Worm (Caenorhabditis elegans) whole organism, early embryonic: ENCODE data around the gene F44A2.5.

ENCODE experiments used
- B0310.2 ChIP-seq: sonication (generic microtip); optimal IDR thresholded peaks from 2 replicates; lab custom pipeline; 2016; ENCODE audit warnings: mild to moderate bottlenecking, missing genetic modification characterization, missing compliant biosample characterization
- F13C5.2 ChIP-seq: sonication (generic microtip); optimal IDR thresholded peaks from 2 replicates; lab custom pipeline; 2017; ENCODE audit warnings: mild to moderate bottlenecking, missing genetic modification characterization, inconsistent platforms, missing compliant biosample characterization
- aly-1 ChIP-seq: sonication (generic microtip); optimal IDR thresholded peaks from 2 replicates; lab custom pipeline; 2016; ENCODE audit warnings: missing genetic modification characterization, missing compliant biosample characterization
- ama-1 ChIP-seq: fragments of 150-350 bp; optimal IDR thresholded peaks from 2 replicates; lab custom pipeline; 2014
- ceh-13 ChIP-seq: fragments of 200-800 bp; sonication (Bioruptor generic); optimal IDR thresholded peaks from 2 replicates; lab custom pipeline; 2018; ENCODE audit warnings: mild to moderate bottlenecking, missing genetic modification characterization, missing compliant biosample characterization
- ceh-36 ChIP-seq: sonication (generic microtip); optimal IDR thresholded peaks from 2 replicates; lab custom pipeline; 2016; ENCODE audit warnings: missing genetic modification characterization, inconsistent platforms, missing compliant biosample characterization
- ets-7 ChIP-seq: sonication (generic microtip); optimal IDR thresholded peaks from 2 replicates; lab custom pipeline; 2016; ENCODE audit warnings: missing genotype, missing genetic modification characterization, missing compliant biosample characterization
- flt-1 ChIP-seq: fragments of 200-800 bp; sonication (Bioruptor generic); IDR thresholded peaks from 2 replicates; pipeline ENCODE4 v1.3.6; 2022; ENCODE audit warnings: missing genetic modification characterization, missing compliant biosample characterization
- hmbx-1 ChIP-seq: sonication (generic microtip); optimal IDR thresholded peaks from 2 replicates; lab custom pipeline; 2016; ENCODE audit warnings: mild to moderate bottlenecking, missing genetic modification characterization, missing compliant biosample characterization
- hmg-4 ChIP-seq: fragments of 200-800 bp; sonication (Bioruptor generic); optimal IDR thresholded peaks from 2 replicates; lab custom pipeline; 2018; ENCODE audit warnings: mild to moderate bottlenecking, missing genetic modification characterization, missing compliant biosample characterization
- hnd-1 ChIP-seq: sonication (generic microtip); optimal IDR thresholded peaks from 2 replicates; lab custom pipeline; 2016; ENCODE audit warnings: missing genetic modification characterization, missing compliant biosample characterization
- pes-1 ChIP-seq: fragments of 200-800 bp; sonication (Bioruptor generic); IDR thresholded peaks from 2 replicates; pipeline ENCODE4 v1.3.6; 2022; ENCODE audit warnings: missing genetic modification reagents, missing genetic modification characterization, missing compliant biosample characterization
- scrt-1 ChIP-seq: fragments of 200-800 bp; sonication (Bioruptor generic); IDR thresholded peaks from 2 replicates; pipeline ENCODE4 v1.3.6; 2022; ENCODE audit warnings: missing genetic modification characterization, missing compliant biosample characterization
- sea-1 ChIP-seq: fragments of 200-800 bp; sonication (Bioruptor generic); conservative IDR thresholded peaks from 2 replicates; pipeline ENCODE4 v1.3.6; 2022; ENCODE audit warnings: missing genetic modification characterization, missing compliant biosample characterization
- tbx-11 ChIP-seq: fragments of 200-800 bp; sonication (Bioruptor generic); IDR thresholded peaks from 2 replicates; pipeline ENCODE4 v1.3.6; 2022; ENCODE audit warnings: missing genetic modification characterization, missing compliant biosample characterization
- tbx-37 ChIP-seq: fragments of 200-800 bp; sonication (Bioruptor generic); conservative IDR thresholded peaks from 2 replicates; pipeline ENCODE4 v1.3.6; 2022; ENCODE audit warnings: missing genetic modification reagents, missing genetic modification characterization, missing compliant biosample characterization
- tra-4 ChIP-seq: sonication (generic microtip); optimal IDR thresholded peaks from 2 replicates; lab custom pipeline; 2017; ENCODE audit warnings: missing genetic modification characterization, missing compliant biosample characterization

F44A2.5 gene

DNA sequence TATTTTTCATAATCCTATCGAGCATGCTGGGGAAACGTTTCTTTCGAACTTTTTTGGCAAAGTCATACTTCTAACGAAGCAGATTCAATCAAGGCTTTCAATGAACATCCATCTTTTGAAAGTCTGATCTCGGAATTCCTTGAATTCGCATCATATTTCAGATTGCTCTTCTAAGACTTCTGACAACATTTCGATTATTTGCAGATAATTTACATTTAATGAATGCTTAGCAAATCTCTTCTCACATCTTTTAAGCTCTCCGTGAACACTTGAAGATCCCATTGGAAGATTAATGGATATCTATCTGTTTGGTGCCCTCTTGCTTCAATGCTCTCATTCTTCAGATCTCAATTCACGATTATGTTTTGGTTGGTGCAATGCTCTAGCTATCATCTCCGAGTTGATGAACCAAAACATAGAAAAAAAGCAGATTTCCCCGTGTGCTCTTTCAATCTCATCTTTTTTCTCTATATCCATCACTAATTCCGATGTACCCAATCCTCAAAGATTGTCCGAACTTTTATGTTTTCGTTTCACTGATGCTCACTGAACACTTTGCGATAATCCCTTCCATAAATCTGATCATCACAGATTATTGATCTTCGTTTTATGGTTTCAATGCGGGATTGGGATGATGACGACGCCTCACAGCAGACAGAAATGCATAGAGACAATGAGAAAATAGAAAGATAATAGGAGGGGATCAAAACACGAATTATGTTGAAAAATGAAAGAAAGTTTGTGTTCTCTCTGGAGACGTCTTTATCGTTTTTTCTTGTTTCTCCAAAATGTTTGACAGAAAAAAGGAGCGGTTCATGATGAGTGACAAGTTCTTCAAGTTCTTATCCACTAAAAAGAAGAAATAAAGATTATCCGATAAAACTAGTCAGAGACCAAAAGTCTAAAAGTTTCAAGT is 23.0 kb upstream of the F44A2.5 start:
- TF ChIP-seq aly-1 (no peak), B0310.2 (tag; lab: Kevin White, UChicago) (no peak), scrt-1 (GFP tag; lab: Robert Waterston, UW) (no peak)

DNA sequence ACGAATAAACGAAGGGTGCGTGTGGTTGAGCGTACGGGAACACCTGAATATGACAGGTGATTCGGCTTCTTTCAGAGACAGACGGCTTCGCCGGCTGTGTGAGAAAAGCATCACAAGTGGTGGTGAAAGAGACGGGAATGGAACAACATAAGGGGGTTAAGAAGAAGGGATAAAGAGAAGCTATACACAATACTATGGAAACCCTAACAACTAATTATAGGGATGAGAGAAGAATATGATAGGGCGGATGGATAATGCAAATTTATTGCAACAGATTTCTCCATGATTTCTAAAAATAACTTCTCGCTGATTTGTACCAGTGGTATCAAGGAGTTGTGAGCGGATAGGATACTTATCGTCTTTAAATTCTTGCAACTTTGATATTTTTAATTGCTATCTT is 15.3 kb upstream of the F44A2.5 start, which contains the start of gene hlh-10:
Gene hlh-10, minus strand, starts transcription at position 101 of the 400 bp plus-strand sequence.
- TF ChIP-seq aly-1, result no peak
- TF ChIP-seq hmbx-1, result no peak
- no peak for TF ChIP-seq tbx-11 (GFP tag; lab: Robert Waterston, UW)
- TF ChIP-seq tra-4 (tag; lab: Kevin White, UChicago), result no peak
- TF ChIP-seq F13C5.2 (tag; lab: Kevin White, UChicago), result no peak
- no peak for TF ChIP-seq hnd-1 (tag; lab: Kevin White, UChicago)
- TF ChIP-seq ceh-36 (tag; lab: Kevin White, UChicago), result no peak
- TF ChIP-seq B0310.2 (tag; lab: Kevin White, UChicago), result no peak
- no peak for TF ChIP-seq ets-7 (tag; lab: Kevin White, UChicago)
- no peak for TF ChIP-seq pes-1 (GFP tag; lab: Robert Waterston, UW)
- no peak for TF ChIP-seq tbx-37
- TF ChIP-seq ceh-13 (GFP tag; lab: Kevin White, UChicago), result no peak
- TF ChIP-seq sea-1 (GFP tag; lab: Robert Waterston, UW), result no peak
- no peak for TF ChIP-seq flt-1

DNA sequence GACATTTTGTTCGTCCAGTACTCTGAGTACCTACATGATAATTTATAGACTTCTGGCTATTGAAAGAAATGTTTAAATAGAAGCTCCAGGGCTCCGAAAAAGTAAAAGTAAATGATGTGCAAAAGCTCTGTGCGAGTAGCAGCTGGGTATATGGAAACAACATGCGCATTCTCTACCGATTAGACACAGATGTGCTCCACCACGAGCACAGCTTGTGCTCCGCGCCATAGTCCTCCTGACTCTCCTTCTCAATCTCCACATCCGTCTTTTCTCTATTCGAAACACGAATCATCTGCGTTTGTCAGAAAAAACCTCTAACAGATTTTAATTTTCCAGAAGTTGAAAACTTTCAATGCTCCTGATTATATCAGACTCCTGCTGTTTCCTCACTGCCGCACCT is 14.0 kb upstream of the F44A2.5 start:
- TF ChIP-seq pes-1 (GFP tag; lab: Robert Waterston, UW), result no peak
- TF ChIP-seq ets-7 (tag; lab: Kevin White, UChicago), result no peak
- TF ChIP-seq scrt-1 (GFP tag; lab: Robert Waterston, UW), result no peak
- no peak for TF ChIP-seq tbx-37
- TF ChIP-seq ama-1 (lab: Kevin White, UChicago), result no peak
- no peak for TF ChIP-seq tbx-11 (GFP tag; lab: Robert Waterston, UW)
- TF ChIP-seq hnd-1 (tag; lab: Kevin White, UChicago), result no peak
- no peak for TF ChIP-seq ceh-36 (tag; lab: Kevin White, UChicago)
- TF ChIP-seq sea-1 (GFP tag; lab: Robert Waterston, UW), result no peak
- TF ChIP-seq flt-1, result no peak
- no peak for TF ChIP-seq tra-4 (tag; lab: Kevin White, UChicago)

DNA sequence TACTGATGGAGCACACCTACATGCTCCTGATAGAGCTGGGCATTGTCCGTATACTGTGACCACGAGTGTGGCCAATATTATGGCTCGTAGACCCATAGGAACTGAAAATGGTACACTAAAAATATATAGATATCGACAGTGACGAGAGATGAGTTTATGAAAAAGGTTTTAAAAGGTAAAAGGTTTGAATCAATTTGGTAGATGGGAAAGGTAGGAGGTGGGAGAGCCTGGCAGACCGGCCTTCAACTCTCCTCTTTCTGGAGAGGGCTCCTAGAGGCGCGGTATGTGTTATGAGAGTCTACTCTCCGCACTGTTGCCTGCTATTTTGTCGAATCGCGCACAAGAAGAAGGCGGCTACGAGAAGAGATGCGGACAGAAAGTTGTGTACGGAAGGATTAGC is 10.0 kb upstream of the F44A2.5 start, which contains the start of gene lron-2:
Gene lron-2, minus strand, starts transcription at position 101 of the 400 bp plus-strand sequence.
- TF ChIP-seq hmbx-1, result no peak
- no peak for TF ChIP-seq aly-1
- no peak for TF ChIP-seq ceh-13 (GFP tag; lab: Kevin White, UChicago)
- no peak for TF ChIP-seq B0310.2 (tag; lab: Kevin White, UChicago)
- no peak for TF ChIP-seq tra-4 (tag; lab: Kevin White, UChicago)

DNA sequence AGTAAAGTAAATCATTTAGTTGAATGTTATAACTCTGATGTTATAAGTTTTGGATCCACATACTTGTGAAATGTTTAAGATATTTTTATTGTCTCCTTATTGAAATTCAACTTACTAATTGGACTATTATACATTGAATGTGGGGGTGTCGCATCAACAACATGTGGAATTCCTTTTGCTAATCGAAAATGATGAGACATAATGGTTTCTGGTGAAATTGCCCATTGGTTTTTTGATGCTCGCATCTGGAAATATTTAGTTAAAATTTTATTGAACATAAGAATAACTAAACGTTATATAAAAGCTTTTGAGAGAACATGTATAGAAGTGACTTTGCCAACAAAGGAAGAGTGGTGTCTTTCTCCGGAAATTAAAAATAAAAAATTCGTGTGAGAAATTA is 5.5 kb upstream of the F44A2.5 start, which contains the start of gene ZK682.7:
Gene ZK682.7, minus strand, starts transcription at position 247 of the 400 bp plus-strand sequence.
- TF ChIP-seq scrt-1 (GFP tag; lab: Robert Waterston, UW) (no peak), ceh-13 (GFP tag; lab: Kevin White, UChicago) (no peak), tra-4 (tag; lab: Kevin White, UChicago) (no peak), ceh-36 (tag; lab: Kevin White, UChicago) (no peak), aly-1 (no peak), sea-1 (GFP tag; lab: Robert Waterston, UW) (no peak), ama-1 (lab: Kevin White, UChicago) (no peak), tbx-37 (no peak), B0310.2 (tag; lab: Kevin White, UChicago) (no peak), hmbx-1 (no peak), flt-1 (no peak), pes-1 (GFP tag; lab: Robert Waterston, UW) (no peak), hnd-1 (tag; lab: Kevin White, UChicago) (no peak), F13C5.2 (tag; lab: Kevin White, UChicago) (no peak), ets-7 (tag; lab: Kevin White, UChicago) (no peak), tbx-11 (GFP tag; lab: Robert Waterston, UW) (no peak)

DNA sequence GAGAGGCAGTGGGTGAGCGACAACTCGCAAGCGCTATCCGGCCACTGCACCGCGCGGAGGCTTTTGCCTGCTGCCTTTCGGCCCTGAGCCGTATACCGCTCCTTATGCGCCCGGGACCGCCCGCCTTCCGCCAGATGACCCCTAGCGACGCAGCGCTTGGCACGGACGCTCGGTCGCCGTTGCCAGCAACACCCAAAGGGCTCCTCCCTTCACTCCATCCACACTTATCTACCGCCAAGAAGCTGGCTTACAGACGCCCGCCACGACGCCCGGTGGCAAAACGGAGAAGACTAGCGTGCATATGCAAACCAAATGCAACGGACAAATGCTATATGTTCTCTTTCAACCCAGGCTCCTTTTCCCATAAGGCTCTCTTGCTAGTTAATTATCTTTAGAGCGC is 4.1 kb upstream of the F44A2.5 start:
- 0 out of 2 replicates have a peak, but pooled peaks have one; percentile 41 for TF ChIP-seq scrt-1 (GFP tag; lab: Robert Waterston, UW)
- no peak for TF ChIP-seq pes-1 (GFP tag; lab: Robert Waterston, UW)
- peak; percentile 47 for TF ChIP-seq hmg-4 (GFP tag; lab: Kevin White, UChicago)
- TF ChIP-seq F13C5.2 (tag; lab: Kevin White, UChicago), result no peak

DNA sequence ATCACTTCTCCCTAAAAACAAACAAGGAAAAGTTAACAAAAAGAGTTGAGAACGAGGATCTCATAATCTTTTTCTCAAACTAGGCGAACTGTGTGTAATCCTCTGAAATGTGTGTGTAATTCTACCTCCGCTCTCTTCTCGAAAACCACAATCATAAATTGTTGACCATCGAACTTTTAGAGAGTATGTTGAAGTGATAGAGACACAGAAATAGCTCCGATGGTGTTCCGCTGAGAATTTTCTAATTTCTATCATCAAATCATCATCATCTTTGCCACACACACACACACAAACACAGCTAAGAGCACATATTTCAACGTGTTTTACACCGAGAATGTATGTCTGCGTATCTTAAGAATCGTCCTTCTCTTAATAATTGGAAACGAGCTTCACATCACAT is 1.9 kb upstream of the F44A2.5 start:
- no peak for TF ChIP-seq ets-7 (tag; lab: Kevin White, UChicago)
- no peak for TF ChIP-seq tbx-37
- no peak for TF ChIP-seq sea-1 (GFP tag; lab: Robert Waterston, UW)
- TF ChIP-seq ceh-36 (tag; lab: Kevin White, UChicago), result no peak
- TF ChIP-seq pes-1 (GFP tag; lab: Robert Waterston, UW), result no peak
- no peak for TF ChIP-seq aly-1
- TF ChIP-seq F13C5.2 (tag; lab: Kevin White, UChicago), result no peak
- no peak for TF ChIP-seq ceh-13 (GFP tag; lab: Kevin White, UChicago)
- TF ChIP-seq B0310.2 (tag; lab: Kevin White, UChicago), result no peak
- TF ChIP-seq tbx-11 (GFP tag; lab: Robert Waterston, UW), result no peak
- TF ChIP-seq ama-1 (lab: Kevin White, UChicago), result no peak
- TF ChIP-seq hmg-4 (GFP tag; lab: Kevin White, UChicago), result no peak
- TF ChIP-seq flt-1, result no peak
- TF ChIP-seq tra-4 (tag; lab: Kevin White, UChicago), result no peak
- TF ChIP-seq scrt-1 (GFP tag; lab: Robert Waterston, UW), result no peak
- TF ChIP-seq hnd-1 (tag; lab: Kevin White, UChicago), result no peak
- TF ChIP-seq hmbx-1, result no peak
